Worm (Caenorhabditis elegans) whole organism, mixed stage, embryonic: ENCODE measurements around the gene cut-5.
A peak's percentile ranks its signal among the peaks of the same experiment; 100 is the strongest.

Experiments
- M03D4.4 ChIP-seq: sonication (generic microtip); optimal IDR thresholded peaks from 2 replicates; lab custom pipeline; 2017; ENCODE audit warnings: mild to moderate bottlenecking, missing genetic modification characterization, missing compliant biosample characterization
- bed-3 ChIP-seq: fragments of 200-800 bp; sonication (Bioruptor generic); optimal IDR thresholded peaks from 3 replicates; lab custom pipeline; 2018; ENCODE audit warnings: mild to moderate bottlenecking, missing genetic modification characterization, moderate library complexity, missing compliant biosample characterization
- blmp-1 ChIP-seq: fragments of 150-350 bp; optimal IDR thresholded peaks from 2 replicates; lab custom pipeline; 2014; ENCODE audit warnings: missing biosample characterization, missing genetic modification characterization
- ceh-39 ChIP-seq: fragments of 150-350 bp; optimal IDR thresholded peaks from 2 replicates; lab custom pipeline; 2014; ENCODE audit warnings: missing biosample characterization, missing genetic modification characterization
- ceh-43 ChIP-seq: fragments of 200-800 bp; sonication (Bioruptor generic); optimal IDR thresholded peaks from 2 replicates; lab custom pipeline; 2018; ENCODE audit warnings: mild to moderate bottlenecking, missing genetic modification characterization, moderate library complexity, missing compliant biosample characterization
- ceh-83 ChIP-seq: fragments of 200-800 bp; sonication (Bioruptor generic); optimal IDR thresholded peaks from 2 replicates; lab custom pipeline; 2018; ENCODE audit warnings: mild to moderate bottlenecking, missing genetic modification characterization, missing compliant biosample characterization
- ces-1 ChIP-seq: fragments of 150-350 bp; optimal IDR thresholded peaks from 2 replicates; lab custom pipeline; 2014; ENCODE audit warnings: missing biosample characterization, missing genetic modification reagents, missing genetic modification characterization
- cnd-1 ChIP-seq: fragments of 200-800 bp; sonication (Bioruptor generic); optimal IDR thresholded peaks from 2 replicates; lab custom pipeline; 2018; ENCODE audit warnings: mild to moderate bottlenecking, missing genetic modification characterization, missing compliant biosample characterization
- drap-1 ChIP-seq: fragments of 200-800 bp; sonication (Bioruptor generic); optimal IDR thresholded peaks from 3 replicates; lab custom pipeline; 2018; ENCODE audit warnings: mild to moderate bottlenecking, missing genetic modification characterization, missing compliant biosample characterization
- elt-1 ChIP-seq: sonication (generic microtip); optimal IDR thresholded peaks from 2 replicates; lab custom pipeline; 2017; ENCODE audit warnings: missing genetic modification characterization, mild to moderate bottlenecking, missing compliant biosample characterization, antibody characterized with exemption, moderate library complexity, borderline replicate concordance; ENCODE audit not compliant: insufficient read depth
- elt-3 ChIP-seq: fragments of 150-350 bp; optimal IDR thresholded peaks from 2 replicates; lab custom pipeline; 2014; ENCODE audit warnings: missing biosample characterization, missing genetic modification characterization
- flh-1 ChIP-seq: fragments of 200-800 bp; sonication (Bioruptor generic); optimal IDR thresholded peaks from 2 replicates; lab custom pipeline; 2018; ENCODE audit warnings: mild to moderate bottlenecking, missing genetic modification characterization, moderate library complexity, missing compliant biosample characterization
- ham-2 ChIP-seq: fragments of 200-800 bp; sonication (Bioruptor generic); optimal IDR thresholded peaks from 2 replicates; lab custom pipeline; 2018; ENCODE audit warnings: mild to moderate bottlenecking, missing genetic modification characterization, missing compliant biosample characterization
- hlh-1 ChIP-seq: fragments of 150-350 bp; optimal IDR thresholded peaks from 2 replicates; lab custom pipeline; 2014; ENCODE audit warnings: missing biosample characterization, missing genetic modification reagents, missing genetic modification characterization
- lin-13 ChIP-seq: fragments of 150-350 bp; optimal IDR thresholded peaks from 2 replicates; lab custom pipeline; 2014; ENCODE audit warnings: missing biosample characterization, missing genetic modification characterization
- lin-32 ChIP-seq: fragments of 200-800 bp; sonication (Bioruptor generic); optimal IDR thresholded peaks from 2 replicates; lab custom pipeline; 2018; ENCODE audit warnings: mild to moderate bottlenecking, missing genetic modification characterization, missing compliant biosample characterization
- lsy-2 ChIP-seq: fragments of 150-350 bp; optimal IDR thresholded peaks from 2 replicates; lab custom pipeline; 2014; ENCODE audit warnings: missing biosample characterization, missing genetic modification characterization
- mab-5 ChIP-seq: fragments of 150-350 bp; optimal IDR thresholded peaks from 2 replicates; lab custom pipeline; 2014; ENCODE audit warnings: missing biosample characterization, missing genetic modification characterization
- nhr-12 ChIP-seq: fragments of 150-350 bp; optimal IDR thresholded peaks from 2 replicates; lab custom pipeline; 2014; ENCODE audit warnings: missing biosample characterization, missing genetic modification characterization
- nhr-237 ChIP-seq: fragments of 150-350 bp; optimal IDR thresholded peaks from 2 replicates; lab custom pipeline; 2014; ENCODE audit warnings: missing biosample characterization, missing genetic modification characterization
- nhr-28 ChIP-seq: fragments of 150-350 bp; optimal IDR thresholded peaks from 2 replicates; lab custom pipeline; 2014; ENCODE audit warnings: missing biosample characterization, missing genetic modification characterization
- nhr-76 ChIP-seq: sonication (generic microtip); optimal IDR thresholded peaks from 2 replicates; lab custom pipeline; 2017; ENCODE audit warnings: missing biosample characterization, missing genetic modification characterization
- pha-4 ChIP-seq: fragments of 150-350 bp; optimal IDR thresholded peaks from 2 replicates; lab custom pipeline; 2018; ENCODE audit warnings: missing biosample characterization, missing genetic modification reagents, missing genetic modification characterization
- sem-2 ChIP-seq: fragments of 200-800 bp; sonication (Bioruptor generic); optimal IDR thresholded peaks from 2 replicates; lab custom pipeline; 2018; ENCODE audit warnings: mild to moderate bottlenecking, missing genetic modification characterization, missing compliant biosample characterization
- snpc-4 ChIP-seq: fragments of 150-350 bp; optimal IDR thresholded peaks from 2 replicates; lab custom pipeline; 2014; ENCODE audit warnings: missing biosample characterization, missing genetic modification characterization
- sptf-1 ChIP-seq: sonication (generic microtip); optimal IDR thresholded peaks from 2 replicates; lab custom pipeline; 2017; ENCODE audit warnings: mild to moderate bottlenecking, missing genetic modification characterization, moderate library complexity, missing compliant biosample characterization
- tbx-8 ChIP-seq: fragments of 200-800 bp; sonication (Bioruptor generic); optimal IDR thresholded peaks from 2 replicates; lab custom pipeline; 2018; ENCODE audit warnings: mild to moderate bottlenecking, missing genetic modification characterization, moderate library complexity, missing compliant biosample characterization
- unc-120 ChIP-seq: sonication (generic microtip); optimal IDR thresholded peaks from 2 replicates; lab custom pipeline; 2017; ENCODE audit warnings: missing genetic modification characterization, missing compliant biosample characterization; ENCODE audit not compliant: poor library complexity, severe bottlenecking
- unc-39 ChIP-seq: fragments of 150-350 bp; optimal IDR thresholded peaks from 2 replicates; lab custom pipeline; 2014; ENCODE audit warnings: missing biosample characterization, missing genetic modification characterization
- unc-62 ChIP-seq: fragments of 150-350 bp; optimal IDR thresholded peaks from 2 replicates; lab custom pipeline; 2014; ENCODE audit warnings: missing biosample characterization, missing genetic modification reagents, missing genetic modification characterization
- zip-8 ChIP-seq: fragments of 150-350 bp; optimal IDR thresholded peaks from 2 replicates; lab custom pipeline; 2014; ENCODE audit warnings: missing biosample characterization, missing genetic modification characterization
- ztf-11 ChIP-seq: fragments of 150-350 bp; optimal IDR thresholded peaks from 2 replicates; lab custom pipeline; 2014; ENCODE audit warnings: missing biosample characterization, missing genetic modification characterization

The cut-5 gene

ce11 chrX:10317565-10317964 lies 20.4 kb downstream of the cut-5 start, which contains the start of gene R07E3.6:
R07E3.6 (plus strand) TSS chrX:10317722.
- peak; percentile 27 for TF ChIP-seq elt-1
- peak; percentile 54 for TF ChIP-seq unc-62 (GFP tag; lab: Kevin White, UChicago)
- no peak for TF ChIP-seq sptf-1
- no peak for TF ChIP-seq cnd-1 (tag; lab: Kevin White, UChicago)
- no peak for TF ChIP-seq tbx-8 (GFP tag; lab: Kevin White, UChicago)
- TF ChIP-seq nhr-12: no peak
- TF ChIP-seq blmp-1 (tag; lab: Kevin White, UChicago): peak; percentile 88

ce11 chrX:10315905-10316304 lies 22.1 kb downstream of the cut-5 start, which contains the start of gene F41E7.9:
F41E7.9 (minus strand) TSS chrX:10316005.
- no peak for TF ChIP-seq cnd-1 (tag; lab: Kevin White, UChicago)
- no peak for TF ChIP-seq zip-8 (tag; lab: Kevin White, UChicago)
- TF ChIP-seq mab-5 (tag; lab: Kevin White, UChicago): no peak
- TF ChIP-seq elt-3 (tag; lab: Kevin White, UChicago): no peak
- TF ChIP-seq unc-62 (GFP tag; lab: Kevin White, UChicago): no peak
- no peak for TF ChIP-seq ham-2 (GFP tag; lab: Kevin White, UChicago)
- no peak for TF ChIP-seq elt-1
- no peak for TF ChIP-seq hlh-1 (tag; lab: Kevin White, UChicago)
- TF ChIP-seq flh-1: no peak
- no peak for TF ChIP-seq sptf-1
- TF ChIP-seq lin-13 (tag; lab: Kevin White, UChicago): no peak
- TF ChIP-seq blmp-1 (tag; lab: Kevin White, UChicago): no peak
- TF ChIP-seq M03D4.4 (tag; lab: Kevin White, UChicago): no peak
- no peak for TF ChIP-seq bed-3 (GFP tag; lab: Kevin White, UChicago)
- no peak for TF ChIP-seq ztf-11 (tag; lab: Kevin White, UChicago)
- no peak for TF ChIP-seq ceh-43 (GFP tag; lab: Kevin White, UChicago)
- TF ChIP-seq unc-39 (tag; lab: Kevin White, UChicago): no peak
- no peak for TF ChIP-seq pha-4 (tag; lab: Kevin White, UChicago)
- TF ChIP-seq lsy-2 (tag; lab: Kevin White, UChicago): no peak

- TF ChIP-seq ceh-39 (tag; lab: Kevin White, UChicago) (no peak), pha-4 (tag; lab: Kevin White, UChicago) (no peak), cnd-1 (tag; lab: Kevin White, UChicago) (no peak)
- TF ChIP-seq, all 35 proteins: peak for 0
Observed at ce11 chrX:10310366-10310765, 27.6 kb downstream of the cut-5 start, which contains the start of gene F41E7.6. F41E7.6 (minus strand) TSS chrX:10310466.

- no peak for TF ChIP-seq sem-2 (GFP tag; lab: Kevin White, UChicago)
- TF ChIP-seq unc-120 (tag; lab: Kevin White, UChicago): no peak
- TF ChIP-seq nhr-76 (tag; lab: Kevin White, UChicago): no peak
- TF ChIP-seq ceh-43 (GFP tag; lab: Kevin White, UChicago): no peak
- no peak for TF ChIP-seq tbx-8 (GFP tag; lab: Kevin White, UChicago)
- TF ChIP-seq unc-39 (tag; lab: Kevin White, UChicago): no peak
- no peak for TF ChIP-seq ceh-83
- TF ChIP-seq lin-32 (GFP tag; lab: Kevin White, UChicago): no peak
- TF ChIP-seq lsy-2 (tag; lab: Kevin White, UChicago): no peak
- TF ChIP-seq ces-1: no peak
- no peak for TF ChIP-seq bed-3 (GFP tag; lab: Kevin White, UChicago)
- no peak for TF ChIP-seq pha-4 (tag; lab: Kevin White, UChicago)
- TF ChIP-seq elt-3 (tag; lab: Kevin White, UChicago): no peak
- TF ChIP-seq snpc-4 (tag; lab: Kevin White, UChicago): no peak
- no peak for TF ChIP-seq cnd-1 (tag; lab: Kevin White, UChicago)
- TF ChIP-seq nhr-237 (tag; lab: Kevin White, UChicago): no peak
- TF ChIP-seq drap-1: no peak
- TF ChIP-seq flh-1: no peak
- no peak for TF ChIP-seq nhr-28
- TF ChIP-seq, all 35 proteins: peak for 0
Observed at ce11 chrX:10307495-10307894, 30.5 kb downstream of the cut-5 start, which contains the start of gene F41E7.7. F41E7.7 (plus strand) TSS chrX:10307795.

- TF ChIP-seq ceh-43 (GFP tag; lab: Kevin White, UChicago): no peak
Observed at ce11 chrX:10306923-10307322, 31.1 kb downstream of the cut-5 start.
